Worm (Caenorhabditis elegans) whole organism, young adult: Measurements from ENCODE around the gene col-98.

Experiments used
- C17E4.6 ChIP-seq: fragments of 200-800 bp; sonication (Bioruptor generic); IDR thresholded peaks from 2 replicates; pipeline ENCODE4 v1.3.6; 2022; ENCODE audit warnings: missing genetic modification reagents, missing genetic modification characterization, missing compliant biosample characterization
- F57C9.4 ChIP-seq: sonication (generic microtip); optimal IDR thresholded peaks from 2 replicates; lab custom pipeline; 2017; ENCODE audit warnings: mild to moderate bottlenecking, missing genetic modification characterization, missing compliant biosample characterization
- Y56A3A.18 ChIP-seq: fragments of 200-800 bp; sonication (Bioruptor generic); IDR thresholded peaks from 2 replicates; pipeline ENCODE4 v1.3.6; 2022; ENCODE audit warnings: missing genetic modification reagents, missing genetic modification characterization, missing compliant biosample characterization
- ama-1 ChIP-seq, 3 experiments: fragments of 150-350 bp in 1 of 3; sonication (generic microtip) in 2 of 3; optimal IDR thresholded peaks; 2 replicates each; lab custom pipeline; 2014 to 2018; ENCODE audit warnings: missing biosample characterization in 2 of 3, missing genetic modification characterization in 2 of 3, missing genetic modification reagents in 2 of 3
- bed-1 ChIP-seq: fragments of 200-800 bp; sonication (Bioruptor generic); IDR thresholded peaks from 2 replicates; pipeline ENCODE4 v1.3.6; 2022; ENCODE audit warnings: missing genetic modification reagents, missing genetic modification characterization, missing compliant biosample characterization
- ccch-3 ChIP-seq: fragments of 200-800 bp; sonication (Bioruptor generic); optimal IDR thresholded peaks from 2 replicates; lab custom pipeline; 2018; ENCODE audit warnings: mild to moderate bottlenecking, missing genetic modification characterization, missing compliant biosample characterization
- ceh-100 ChIP-seq: fragments of 200-800 bp; sonication (Bioruptor generic); IDR thresholded peaks from 2 replicates; pipeline ENCODE4 v1.3.6; 2022; ENCODE audit warnings: missing genetic modification reagents, missing genetic modification characterization, missing compliant biosample characterization
- ceh-27 ChIP-seq: fragments of 200-800 bp; sonication (Bioruptor generic); optimal IDR thresholded peaks from 2 replicates; lab custom pipeline; 2018; ENCODE audit warnings: mild to moderate bottlenecking, missing genetic modification characterization, moderate library complexity, missing compliant biosample characterization
- ceh-91 ChIP-seq: fragments of 200-800 bp; sonication (Bioruptor generic); IDR thresholded peaks from 2 replicates; pipeline ENCODE4 v1.3.6; 2022; ENCODE audit warnings: missing genetic modification reagents, missing genetic modification characterization, missing compliant biosample characterization
- egrh-3 ChIP-seq: fragments of 200-800 bp; sonication (Bioruptor generic); IDR thresholded peaks from 2 replicates; pipeline ENCODE4 v1.3.6; 2022; ENCODE audit warnings: missing genetic modification reagents, missing genetic modification characterization, missing compliant biosample characterization
- ekl-4 ChIP-seq: fragments of 200-800 bp; sonication (Bioruptor generic); IDR thresholded peaks from 2 replicates; pipeline ENCODE4 v1.3.6; 2022; ENCODE audit warnings: missing genetic modification reagents, missing genetic modification characterization, missing compliant biosample characterization
- ets-4 ChIP-seq: fragments of 200-800 bp; sonication (Bioruptor generic); optimal IDR thresholded peaks from 2 replicates; lab custom pipeline; 2018; ENCODE audit warnings: mild to moderate bottlenecking, missing genetic modification characterization, missing compliant biosample characterization
- fkh-3 ChIP-seq: sonication (generic microtip); optimal IDR thresholded peaks from 2 replicates; lab custom pipeline; 2016; ENCODE audit warnings: mild to moderate bottlenecking, missing genetic modification characterization, missing compliant biosample characterization
- hmg-1.2 ChIP-seq: fragments of 200-800 bp; sonication (Bioruptor generic); IDR thresholded peaks from 2 replicates; pipeline ENCODE4 v1.3.6; 2022; ENCODE audit warnings: missing genetic modification reagents, missing genetic modification characterization, missing compliant biosample characterization
- lin-35 ChIP-seq, 3 experiments: fragments of 150-350 bp in 2 of 3; sonication (generic microtip) in 1 of 3; optimal IDR thresholded peaks; 2 replicates each; lab custom pipeline; 2014 to 2018; ENCODE audit warnings: missing biosample characterization in 3 of 3, missing genetic modification characterization in 3 of 3, missing genetic modification reagents in 3 of 3
- lin-40 ChIP-seq: sonication (generic microtip); optimal IDR thresholded peaks from 2 replicates; lab custom pipeline; 2016; ENCODE audit warnings: missing genetic modification characterization, mild to moderate bottlenecking, missing compliant biosample characterization, missing genotype, missing genetic modification reagents
- lsy-27 ChIP-seq: sonication (generic microtip); optimal IDR thresholded peaks from 2 replicates; lab custom pipeline; 2017; ENCODE audit warnings: missing genetic modification characterization, mild to moderate bottlenecking, missing compliant biosample characterization, antibody characterized with exemption, missing genotype, borderline replicate concordance; ENCODE audit not compliant: insufficient read depth
- mcd-1 ChIP-seq: fragments of 200-800 bp; sonication (Bioruptor generic); IDR thresholded peaks from 2 replicates; pipeline ENCODE4 v1.3.6; 2022; ENCODE audit warnings: missing genetic modification reagents, missing genetic modification characterization, missing compliant biosample characterization
- mes-4 ChIP-seq: sonication (generic microtip); optimal IDR thresholded peaks from 2 replicates; lab custom pipeline; 2016; ENCODE audit warnings: missing genotype, missing genetic modification characterization, missing compliant biosample characterization
- nfya-2 ChIP-seq: fragments of 200-800 bp; sonication (Bioruptor generic); IDR thresholded peaks from 2 replicates; pipeline ENCODE4 v1.3.6; 2022; ENCODE audit warnings: missing genetic modification reagents, missing genetic modification characterization, missing compliant biosample characterization
- nhr-80 ChIP-seq: sonication (generic microtip); optimal IDR thresholded peaks from 2 replicates; lab custom pipeline; 2016; ENCODE audit warnings: missing genetic modification characterization, missing compliant biosample characterization
- pbrm-1 ChIP-seq: fragments of 200-800 bp; sonication (Bioruptor generic); IDR thresholded peaks from 2 replicates; pipeline ENCODE4 v1.3.6; 2022; ENCODE audit warnings: missing genetic modification reagents, missing genetic modification characterization, missing compliant biosample characterization
- rec-8 ChIP-seq, 2 experiments: sonication (generic microtip); optimal IDR thresholded peaks; 2 replicates each; lab custom pipeline; 2016; ENCODE audit warnings: mild to moderate bottlenecking in 2 of 2, missing genetic modification characterization in 2 of 2, missing genetic modification reagents in 2 of 2, missing genotype in 2 of 2, missing biosample characterization in 1 of 2, missing compliant biosample characterization in 1 of 2, moderate library complexity in 1 of 2
- repo-1 ChIP-seq: sonication (generic microtip); optimal IDR thresholded peaks from 2 replicates; lab custom pipeline; 2017; ENCODE audit warnings: mild to moderate bottlenecking, missing genetic modification characterization, missing compliant biosample characterization
- sea-2 ChIP-seq: fragments of 200-800 bp; sonication (Bioruptor generic); IDR thresholded peaks from 2 replicates; pipeline ENCODE4 v1.3.6; 2022; ENCODE audit warnings: missing genetic modification characterization, missing compliant biosample characterization
- snpc-1.1 ChIP-seq: sonication (generic microtip); optimal IDR thresholded peaks from 2 replicates; lab custom pipeline; 2017; ENCODE audit warnings: missing genetic modification characterization, mild to moderate bottlenecking, missing compliant biosample characterization, antibody characterized with exemption, moderate library complexity, missing genotype, missing genetic modification reagents; ENCODE audit not compliant: insufficient read depth
- snpc-4 ChIP-seq, 5 experiments: fragments of 150-350 bp in 1 of 5; sonication (generic microtip) in 4 of 5; optimal IDR thresholded peaks; 2 replicates each; lab custom pipeline; 2014 to 2018; ENCODE audit warnings: missing genetic modification characterization in 5 of 5, missing biosample characterization in 3 of 5, antibody characterized with exemption in 2 of 5, mild to moderate bottlenecking in 2 of 5, missing compliant biosample characterization in 2 of 5, missing genotype in 2 of 5, moderate library complexity in 2 of 5, missing genetic modification reagents in 1 of 5
- somi-1 ChIP-seq: fragments of 200-800 bp; sonication (Bioruptor generic); optimal IDR thresholded peaks from 2 replicates; lab custom pipeline; 2018; ENCODE audit warnings: mild to moderate bottlenecking, missing genetic modification characterization, missing compliant biosample characterization
- zfh-2 ChIP-seq: fragments of 200-800 bp; sonication (Bioruptor generic); conservative IDR thresholded peaks from 2 replicates; pipeline ENCODE4 v1.3.6; 2022; ENCODE audit warnings: missing genetic modification reagents, missing genetic modification characterization, missing compliant biosample characterization
- zim-3 ChIP-seq: sonication (generic microtip); optimal IDR thresholded peaks from 2 replicates; lab custom pipeline; 2017; ENCODE audit warnings: mild to moderate bottlenecking, missing genetic modification characterization, moderate library complexity, missing compliant biosample characterization
- ztf-25 ChIP-seq: fragments of 200-800 bp; sonication (Bioruptor generic); IDR thresholded peaks from 2 replicates; pipeline ENCODE4 v1.3.6; 2022; ENCODE audit warnings: missing genetic modification reagents, missing genetic modification characterization, missing compliant biosample characterization

Gene col-98

DNA sequence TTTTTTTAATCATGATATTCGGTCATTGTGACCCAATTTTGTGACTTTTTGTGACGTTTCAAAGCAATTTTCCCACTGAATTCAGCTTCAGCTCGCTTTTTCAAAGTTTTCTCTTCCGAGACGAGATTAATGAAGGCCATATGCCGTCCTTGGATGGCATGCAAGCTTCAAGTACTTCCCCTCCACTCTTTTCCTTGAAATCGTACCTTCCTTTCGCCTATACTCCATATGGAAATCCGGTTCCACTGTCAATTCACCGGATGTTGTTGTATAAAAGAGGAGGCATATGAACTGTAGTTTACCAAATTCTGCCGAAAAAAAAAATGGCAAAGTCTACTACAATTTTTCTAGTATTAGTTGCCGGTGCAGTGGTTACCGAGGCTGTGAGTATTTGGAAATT is 38.0 kb upstream of the col-98 start, which contains the start of gene ZK1010.4:
TSS of gene ZK1010.4 (plus strand) at position 301 of the 400 bp plus-strand sequence.
- TF ChIP-seq zfh-2 (GFP tag; lab: Robert Waterston, UW) (no peak), fkh-3 (tag; lab: Kevin White, UChicago) (no peak), ceh-27 (GFP tag; lab: Kevin White, UChicago) (no peak), ztf-25 (GFP tag; lab: Robert Waterston, UW) (no peak), F57C9.4 (tag; lab: Kevin White, UChicago) (no peak), ccch-3 (GFP tag; lab: Kevin White, UChicago) (no peak), mcd-1 (GFP tag; lab: Robert Waterston, UW) (no peak), ekl-4 (GFP tag; lab: Robert Waterston, UW) (no peak), hmg-1.2 (GFP tag; lab: Robert Waterston, UW) (no peak), rec-8 (tag; optimal IDR thresholded peaks at IDR 0.05; lab: Kevin White, UChicago) (no peak)
- TF ChIP-seq, all 124 proteins: peak for 0

DNA sequence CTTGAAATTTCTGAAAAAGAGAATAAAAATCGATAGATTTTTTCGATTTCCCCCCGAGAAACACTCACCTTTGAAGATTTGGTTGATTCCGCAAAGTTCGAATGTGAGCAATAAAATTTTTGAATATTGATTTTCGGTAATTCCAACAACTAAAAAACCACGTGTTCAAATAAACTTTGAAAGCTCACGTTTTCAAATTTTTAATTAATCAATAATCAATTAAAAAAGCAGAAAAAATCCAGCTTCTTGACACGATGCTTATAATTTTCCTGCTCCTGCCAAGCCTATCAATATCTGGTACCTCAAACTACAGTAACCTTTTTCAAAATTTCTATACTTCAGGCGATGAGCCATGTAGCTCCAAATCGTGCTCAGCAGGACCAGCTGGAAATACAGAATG is 31.4 kb upstream of the col-98 start, which contains the start of gene ZK1010.5:
TSS of gene ZK1010.5 (minus strand) at position 101 of the 400 bp plus-strand sequence.
- no peak for TF ChIP-seq snpc-1.1

DNA sequence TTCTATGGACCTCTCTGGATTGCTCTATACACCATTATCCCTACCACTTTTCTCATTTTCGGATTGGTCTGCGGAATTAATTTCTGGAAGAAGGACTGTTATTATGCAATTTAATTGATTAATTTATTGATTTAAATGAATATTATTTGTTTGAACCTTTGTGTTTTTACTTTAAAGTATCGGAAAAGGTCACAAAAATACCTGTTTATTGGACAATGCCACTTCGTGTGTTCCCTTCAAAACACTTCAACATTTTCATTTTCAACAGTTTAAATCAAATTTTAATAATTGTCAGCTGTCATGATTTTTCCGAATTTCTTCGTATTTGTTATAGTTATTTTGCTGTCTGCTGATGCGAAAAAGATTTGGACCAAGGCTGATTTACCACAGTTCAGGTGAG is 27.8 kb upstream of the col-98 start, which contains the start of gene ZK1010.12:
TSS of gene ZK1010.12 (plus strand) at position 301 of the 400 bp plus-strand sequence.
- no peak for TF ChIP-seq nfya-2 (GFP tag; lab: Robert Waterston, UW)
- no peak for TF ChIP-seq snpc-4 (GFP tag; optimal IDR thresholded peaks at IDR 0.05; lab: Kevin White, UChicago)
- TF ChIP-seq snpc-4 (tag; optimal IDR thresholded peaks at IDR 0.05; lab: Kevin White, UChicago): no peak
- no peak for TF ChIP-seq ets-4 (GFP tag; lab: Kevin White, UChicago)
- TF ChIP-seq ama-1 (optimal IDR thresholded peaks at IDR 0.05; lab: Kevin White, UChicago): no peak
- no peak for TF ChIP-seq ama-1 (GFP tag; optimal IDR thresholded peaks at IDR 0.05; lab: Kevin White, UChicago)
- no peak for TF ChIP-seq Y56A3A.18
- TF ChIP-seq bed-1 (GFP tag; lab: Robert Waterston, UW): no peak
- TF ChIP-seq C17E4.6 (GFP tag; lab: Robert Waterston, UW): no peak
- no peak for TF ChIP-seq sea-2 (GFP tag; lab: Robert Waterston, UW)
- no peak for TF ChIP-seq ceh-91 (GFP tag; lab: Robert Waterston, UW)
- TF ChIP-seq pbrm-1 (GFP tag; lab: Robert Waterston, UW): no peak
- no peak for TF ChIP-seq lsy-27
- no peak for TF ChIP-seq repo-1
- no peak for TF ChIP-seq lin-40 (tag; lab: Kevin White, UChicago)
- no peak for TF ChIP-seq rec-8 (tag; optimal IDR thresholded peaks at IDR 0.05; lab: Kevin White, UChicago)
- no peak for TF ChIP-seq ceh-100 (GFP tag; lab: Robert Waterston, UW)
- TF ChIP-seq somi-1 (GFP tag; lab: Kevin White, UChicago): no peak
- TF ChIP-seq, all 124 proteins: peak for 0

DNA sequence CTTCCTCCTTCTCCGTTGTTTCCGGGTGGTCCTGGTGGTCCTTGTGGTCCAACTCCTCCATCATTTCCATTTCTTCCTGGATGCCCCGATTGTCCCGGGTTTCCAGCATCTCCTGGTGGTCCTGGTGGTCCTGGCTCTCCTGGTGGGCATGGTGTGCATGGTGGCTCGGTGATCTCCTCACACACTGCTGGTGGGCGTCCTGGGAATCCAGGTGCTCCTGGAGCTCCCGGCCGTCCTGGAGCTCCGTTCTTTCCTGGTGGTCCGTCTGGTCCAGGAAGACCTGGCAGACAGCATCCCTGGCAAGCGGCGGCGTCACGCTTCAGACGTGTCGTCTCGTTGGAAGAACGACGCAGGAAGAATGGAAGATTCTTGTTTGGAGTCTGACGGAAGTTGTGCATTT is 25.8 kb upstream of the col-98 start:
- TF ChIP-seq mes-4 (tag; lab: Kevin White, UChicago) (no peak), zfh-2 (GFP tag; lab: Robert Waterston, UW) (peak; percentile 82), lin-35 (GFP tag; optimal IDR thresholded peaks at IDR 0.05; lab: Kevin White, UChicago) (no peak), zim-3 (tag; lab: Kevin White, UChicago) (no peak), nhr-80 (no peak), ceh-27 (GFP tag; lab: Kevin White, UChicago) (no peak), egrh-3 (GFP tag; lab: Robert Waterston, UW) (peak; percentile 84; the same call in 1 of the 2 replicates)
- TF ChIP-seq, all 124 proteins: peak for 2
